Fruit fly (Drosophila melanogaster) ovary, adult (tissue): ENCODE data around the gene CG3226.
A peak's percentile ranks its signal among the peaks of the same experiment; 100 is the strongest.

ENCODE experiments used
- CG17801 ChIP-seq: fragments of 200-800 bp; optimal IDR thresholded peaks from 2 replicates; lab custom pipeline; 2019; ENCODE audit warnings: missing biosample characterization, mild to moderate bottlenecking, missing genetic modification characterization, moderate library complexity; ENCODE audit not compliant: partially characterized antibody

Gene CG3226

dm6 chrX:6654198-6654831, at the start of gene CG3226, which contains the start of gene Cdc7:
Gene CG3226 (minus strand): TSS chrX:6654248.
Gene Cdc7 (plus strand): TSS chrX:6654541.
- peak; percentile 78 for TF ChIP-seq CG17801 (GFP tag; lab: Kevin White, UChicago)

DNA sequence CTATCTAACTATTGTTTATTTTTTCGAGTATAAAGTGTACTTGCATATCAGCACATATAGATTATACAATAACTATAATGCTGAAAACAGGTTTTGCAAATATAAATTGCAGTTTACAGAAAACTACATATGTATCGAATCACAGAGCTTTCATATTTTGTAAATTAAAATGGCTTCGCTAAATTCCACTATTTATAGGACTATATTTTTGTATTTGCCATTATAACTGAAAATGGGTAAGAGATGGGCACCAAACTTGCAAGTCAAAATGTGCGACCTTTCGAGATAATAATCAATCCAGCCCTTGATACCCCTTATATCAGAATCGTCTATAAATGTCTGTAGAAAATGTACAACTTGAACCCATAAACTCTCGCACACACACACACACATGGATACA, 49.2 kb upstream of the CG3226 start:
- TF ChIP-seq CG17801 (GFP tag; lab: Kevin White, UChicago) = no peak

DNA sequence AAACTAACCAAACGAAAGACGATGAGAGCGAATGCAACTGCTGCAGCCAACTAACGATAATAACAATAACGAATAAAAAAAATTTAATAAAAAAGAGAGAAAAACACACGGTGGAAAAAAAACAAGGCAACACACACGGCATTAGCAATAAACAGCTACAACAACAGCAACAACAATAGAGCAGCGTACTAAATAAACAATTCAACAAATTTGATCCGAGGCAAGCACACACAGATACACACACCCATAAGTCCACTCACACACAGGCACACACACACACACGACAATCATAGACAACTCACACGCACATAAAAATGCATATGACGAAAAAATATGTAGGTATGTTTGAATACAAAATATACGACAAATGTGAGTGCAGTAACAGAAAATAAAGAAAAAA, 48.5 kb upstream of the CG3226 start:
- TF ChIP-seq CG17801 (GFP tag; lab: Kevin White, UChicago) = no peak

DNA sequence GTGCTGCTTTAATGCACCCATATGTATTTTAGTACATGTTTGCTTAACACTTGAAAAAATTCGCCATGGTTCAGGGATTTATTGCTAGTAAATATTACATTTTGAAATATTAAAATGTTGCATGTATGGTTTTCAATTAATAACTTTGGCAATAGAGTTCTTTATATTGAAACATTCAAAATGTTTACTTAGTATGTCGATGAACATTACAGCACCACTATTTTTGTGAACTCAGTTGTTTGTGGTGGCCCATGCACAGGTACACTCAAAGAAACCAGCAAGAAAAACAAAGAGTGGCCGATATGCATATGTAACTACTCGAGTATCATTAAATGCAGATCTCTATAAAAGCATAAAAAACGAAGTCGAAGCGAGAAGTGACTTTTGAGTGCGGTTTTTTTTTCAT, 48.0 kb upstream of the CG3226 start:
- TF ChIP-seq CG17801 (GFP tag; lab: Kevin White, UChicago) = peak; percentile 46

DNA sequence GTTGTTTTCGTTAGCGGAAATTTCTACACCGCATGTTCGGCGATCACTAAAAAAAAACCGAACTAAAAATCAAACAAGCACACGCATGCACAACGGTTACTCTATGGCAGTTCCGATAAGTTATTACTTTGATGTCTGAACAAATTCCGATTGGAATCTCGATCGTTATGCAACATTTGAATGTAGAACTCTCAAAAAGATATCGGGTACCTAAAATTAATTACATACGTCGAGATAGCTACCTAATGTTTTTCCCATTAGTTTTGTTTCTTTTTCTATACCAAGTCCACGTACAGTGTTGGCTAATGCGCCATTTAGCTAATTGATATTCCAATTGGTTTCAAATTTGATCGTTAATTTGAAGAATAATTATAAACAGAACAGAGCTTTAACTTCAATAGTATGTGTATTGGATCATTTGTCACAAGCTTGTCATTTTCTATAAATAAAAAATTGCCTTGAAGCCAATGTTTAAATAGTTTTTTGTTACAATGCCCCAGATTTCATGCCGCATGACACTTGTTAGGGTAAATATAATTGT, 47.0 kb upstream of the CG3226 start:
- TF ChIP-seq CG17801 (GFP tag; lab: Kevin White, UChicago) = no peak

dm6 chrX:6700263-6700989, 46.4 kb upstream of the CG3226 start:
- peak; percentile 16 for TF ChIP-seq CG17801 (GFP tag; lab: Kevin White, UChicago)

dm6 chrX:6699255-6699885, 45.3 kb upstream of the CG3226 start, which contains the start of gene CG14441:
Gene CG14441 (plus strand): TSS chrX:6699508.
- peak; percentile 87 for TF ChIP-seq CG17801 (GFP tag; lab: Kevin White, UChicago)

DNA sequence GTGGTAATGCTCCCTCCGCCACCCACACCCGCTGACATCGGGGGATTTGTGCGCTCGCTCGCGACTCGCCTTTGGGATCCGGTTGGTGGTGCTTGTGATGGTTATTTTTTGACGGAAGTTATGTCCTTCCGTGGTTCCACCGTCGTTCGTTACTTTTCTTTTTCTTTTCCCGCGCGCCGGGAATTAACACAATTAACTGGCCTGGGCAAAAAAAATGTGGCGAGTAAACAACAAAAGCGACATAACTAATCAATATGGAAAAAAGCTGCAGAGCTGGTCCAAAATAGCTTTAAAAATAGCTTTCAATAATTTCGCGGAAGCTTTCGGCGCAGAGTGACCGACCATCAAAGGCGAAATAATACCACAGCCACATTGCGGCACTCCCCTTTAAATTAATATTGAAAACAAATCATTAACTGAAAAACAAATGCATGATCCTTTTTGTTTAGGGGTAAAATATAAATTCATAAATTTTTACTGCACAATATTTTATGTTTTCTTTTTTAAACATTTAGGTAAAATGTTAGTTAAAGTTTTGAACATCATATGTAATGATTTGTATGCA, 44.3 kb upstream of the CG3226 start, which contains the start of gene CG14440:
CG14440 (minus strand) TSS at position 320 of the 565 bp plus-strand sequence.
- TF ChIP-seq CG17801 (GFP tag; lab: Kevin White, UChicago) = peak; percentile 24

DNA sequence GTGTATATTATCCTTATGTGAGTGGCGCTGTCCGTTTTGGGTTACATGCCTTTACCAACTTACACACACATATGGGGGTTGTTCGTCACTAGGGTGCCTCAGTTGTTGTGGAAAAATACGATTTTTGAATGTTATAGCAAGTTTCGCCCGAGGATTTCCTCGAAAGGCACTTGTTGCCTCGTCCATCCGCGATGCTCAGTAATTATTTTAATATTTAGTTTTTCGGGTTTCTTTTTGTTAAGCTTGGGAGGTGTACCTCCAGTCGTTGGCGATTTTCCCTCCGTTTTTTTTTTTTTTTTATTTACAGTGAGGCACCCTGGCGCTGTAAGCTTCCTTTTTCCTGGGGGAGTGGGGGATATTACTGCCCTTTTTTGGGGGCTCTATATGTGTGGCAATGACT, 42.4 kb upstream of the CG3226 start:
- peak; percentile 8 for TF ChIP-seq CG17801 (GFP tag; lab: Kevin White, UChicago)

dm6 chrX:6694979-6695388, 40.9 kb upstream of the CG3226 start, which contains the start of gene CG14442:
Gene CG14442 (minus strand): TSS chrX:6695007.
- TF ChIP-seq CG17801 (GFP tag; lab: Kevin White, UChicago) = peak; percentile 37

DNA sequence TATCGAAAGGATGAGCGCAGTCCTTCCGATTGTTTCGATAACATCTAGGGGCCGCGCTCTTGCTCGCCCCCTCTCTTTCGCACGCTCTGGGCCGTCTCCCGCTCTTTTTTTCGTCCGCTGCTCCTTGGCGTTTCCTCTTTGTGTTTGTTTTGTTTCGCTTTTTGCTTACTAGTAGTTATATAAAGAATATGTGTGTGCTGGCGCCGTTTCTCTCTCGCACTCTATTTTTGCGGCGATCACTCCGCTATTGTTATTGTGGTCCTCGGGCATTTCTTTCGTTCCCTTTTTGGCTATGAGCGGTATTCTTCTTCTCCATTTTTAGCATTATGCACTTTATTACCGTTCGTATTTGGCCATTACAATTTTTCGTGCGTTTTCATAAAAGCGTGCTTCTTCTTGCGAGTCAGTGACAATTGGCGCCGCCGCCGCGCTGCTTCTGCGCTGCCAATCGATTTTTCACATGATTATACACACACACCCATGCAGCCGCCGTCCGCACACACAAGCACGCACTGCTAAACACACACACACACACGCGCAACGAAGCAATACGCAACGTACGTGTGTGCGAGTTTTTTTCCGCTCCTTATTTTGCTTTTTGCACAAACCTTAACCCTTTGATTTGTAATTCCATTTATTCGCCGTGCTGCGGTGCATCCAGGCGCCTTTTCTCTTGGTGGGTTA, 40.2 kb upstream of the CG3226 start:
- peak; percentile 22 for TF ChIP-seq CG17801 (GFP tag; lab: Kevin White, UChicago)

dm6 chrX:6688620-6689400, 34.8 kb upstream of the CG3226 start, which contains the start of gene CG3184:
Gene CG3184 (minus strand): TSS chrX:6688774.
- TF ChIP-seq CG17801 (GFP tag; lab: Kevin White, UChicago) = no peak

- no peak for TF ChIP-seq CG17801 (GFP tag; lab: Kevin White, UChicago)
Measured at dm6 chrX:6687267-6687666, 33.2 kb upstream of the CG3226 start, which contains the start of gene CG44303. Gene CG44303 (minus strand): TSS chrX:6687420.
